Fruit fly (Drosophila melanogaster): ENCODE results near the gene CG15484.

dm6 chr2L:12718437-12719376, 11.2 kb upstream of the CG15484 start, which contains the start of gene MRP:
- TF ChIP-seq CG9948 (tag; optimal IDR thresholded peaks at IDR 0.05) (no peak), EcR (GFP tag; optimal IDR thresholded peaks at IDR 0.05) (no peak)
